Fruit fly (Drosophila melanogaster): ENCODE measurements around the gene hng3.
A peak's percentile ranks its signal among the peaks of the same experiment; 100 is the strongest.

hng3 gene

DNA sequence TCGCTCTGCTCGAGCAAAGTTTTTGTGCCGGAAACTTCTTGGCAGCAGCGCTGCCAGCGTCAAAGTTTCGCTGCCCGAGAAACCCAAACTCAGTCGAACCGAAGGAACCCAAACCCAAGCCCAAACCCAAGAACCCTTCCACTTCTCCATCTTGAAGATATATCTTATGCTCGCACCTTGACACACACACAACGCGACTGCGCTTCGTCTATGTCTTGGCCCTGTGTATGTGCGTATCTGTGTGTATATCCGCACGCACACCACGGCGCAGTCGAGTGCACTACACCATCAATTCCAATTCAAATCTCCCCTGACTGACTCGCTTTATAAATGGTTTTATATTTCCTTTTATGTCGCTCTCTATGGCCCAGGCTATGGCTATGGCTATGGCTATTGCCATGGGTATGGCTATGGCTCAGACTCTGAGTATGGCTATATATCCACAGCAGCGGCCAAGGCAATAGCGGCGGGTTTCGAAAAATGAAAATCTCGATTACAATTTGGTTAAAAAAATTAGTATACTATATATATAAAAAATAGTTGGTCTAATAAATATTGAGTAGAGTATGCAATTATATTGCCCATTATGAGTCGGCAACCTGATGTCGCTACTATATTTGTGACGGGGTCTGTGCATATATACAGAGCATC is 58.8 kb downstream of the hng3 start (continued):
- TF ChIP-seq zen (tag; optimal IDR thresholded peaks at IDR 0.05) (peak; percentile 96), CG12299 (tag; optimal IDR thresholded peaks at IDR 0.05) (peak; percentile 92), Stat92E (GFP tag; optimal IDR thresholded peaks at IDR 0.05) (peak in 1 of 3 experiments; percentile 94), caup (GFP tag; optimal IDR thresholded peaks at IDR 0.05; ENCODE audit: severe bottlenecking) (peak; percentile 96), CG13424 (tag; optimal IDR thresholded peaks at IDR 0.05) (peak; percentile 94), CG31388 (GFP tag; optimal IDR thresholded peaks at IDR 0.05) (peak; percentile 90), tup (GFP tag; optimal IDR thresholded peaks at IDR 0.05) (peak; percentile 81), Atf6 (GFP tag; IDR thresholded peaks at IDR 0.05) (peak; percentile 94), sug (tag; optimal IDR thresholded peaks at IDR 0.05) (peak; percentile 78), ken (GFP tag; IDR thresholded peaks at IDR 0.05) (peak; percentile 95), scrt (GFP tag; optimal IDR thresholded peaks at IDR 0.05) (peak; percentile 94), Dref (GFP tag; IDR thresholded peaks at IDR 0.05) (no peak), CG16813 (GFP tag; IDR thresholded peaks at IDR 0.05; ENCODE audit: partially characterized antibody) (no peak), ssp (GFP tag; IDR thresholded peaks at IDR 0.05) (peak; percentile 88), vvl (GFP tag; IDR thresholded peaks at IDR 0.05) (peak; percentile 98), Meics (GFP tag; optimal IDR thresholded peaks at IDR 0.05) (peak; percentile 95), Ets65A (GFP tag) (peak; percentile 90), Deaf1 (tag; optimal IDR thresholded peaks at IDR 0.05) (peak; percentile 77), chinmo (GFP tag; IDR thresholded peaks at IDR 0.05; ENCODE audit: partially characterized antibody) (0 out of 4 replicates have a peak, but pooled peaks have one; percentile 19), CG6175 (GFP tag; IDR thresholded peaks at IDR 0.05) (peak; percentile 85), CG11560 (tag; IDR thresholded peaks at IDR 0.05) (peak; percentile 86), CG9817 (tag; optimal IDR thresholded peaks at IDR 0.05) (peak; percentile 93), fd3F (GFP tag; optimal IDR thresholded peaks at IDR 0.05) (peak; percentile 91), inv (GFP tag; IDR thresholded peaks at IDR 0.05; ENCODE audit: partially characterized antibody) (no peak), vfl (GFP tag; optimal IDR thresholded peaks at IDR 0.05) (peak; percentile 64), Adf1 (GFP tag; IDR thresholded peaks at IDR 0.05) (peak; percentile 48), Gug (GFP tag; IDR thresholded peaks at IDR 0.05) (peak; percentile 93), Dip2 (GFP tag; IDR thresholded peaks at IDR 0.05) (peak; percentile 35; the same call in 1 of the 2 replicates), peb (GFP tag; IDR thresholded peaks at IDR 0.05) (peak; percentile 91), Vsx1 (GFP tag; optimal IDR thresholded peaks at IDR 0.05) (peak; percentile 89), pfk (GFP tag; optimal IDR thresholded peaks at IDR 0.05) (no peak), CG33213 (GFP tag; optimal IDR thresholded peaks at IDR 0.05) (peak; percentile 62), phol (tag; optimal IDR thresholded peaks at IDR 0.05) (peak; percentile 96), CG14965 (GFP tag; optimal IDR thresholded peaks at IDR 0.05; ENCODE audit: borderline replicate concordance) (no peak), H2.0 (GFP tag; IDR thresholded peaks at IDR 0.05) (peak; percentile 94), Oli (tag; optimal IDR thresholded peaks at IDR 0.05) (peak; percentile 97), CG3838 (GFP tag; optimal IDR thresholded peaks at IDR 0.05) (peak; percentile 51), CG11504 (tag; optimal IDR thresholded peaks at IDR 0.05) (peak; percentile 97), unpg (GFP tag; optimal IDR thresholded peaks at IDR 0.05) (peak; percentile 97), Ptx1 (GFP tag; IDR thresholded peaks at IDR 0.05) (peak; percentile 96), kni (GFP tag; optimal IDR thresholded peaks at IDR 0.05) (peak; percentile 16), jing (GFP tag; optimal IDR thresholded peaks at IDR 0.05) (peak; percentile 90), cwo (GFP tag; optimal IDR thresholded peaks at IDR 0.05) (peak; percentile 93), CG1832 (GFP tag; optimal IDR thresholded peaks at IDR 0.05) (no peak), tio (GFP tag; optimal IDR thresholded peaks at IDR 0.05) (no peak), CoRest (tag; optimal IDR thresholded peaks at IDR 0.05) (peak; percentile 95), CG17385 (GFP tag; optimal IDR thresholded peaks at IDR 0.05) (peak; percentile 93), CG12219 (GFP tag; optimal IDR thresholded peaks at IDR 0.05) (peak; percentile 95)

All from whole organism, embryonic.